Fruit fly (Drosophila melanogaster) whole organism, embryonic: Measurements from ENCODE around the gene CG33307.
A peak's percentile ranks its signal among the peaks of the same experiment; 100 is the strongest.

ENCODE experiments used
- CG10959 ChIP-seq: fragments of 200-800 bp; sonication (Bioruptor generic); IDR thresholded peaks from 2 replicates; pipeline ENCODE4 v1.3.6; 2022; ENCODE audit warnings: missing biosample characterization, missing genetic modification characterization
- CG14667 ChIP-seq: fragments of 200-800 bp; sonication (Bioruptor generic); IDR thresholded peaks from 2 replicates; pipeline ENCODE4 v1.3.6; 2022; ENCODE audit warnings: missing biosample characterization, missing genetic modification characterization
- CG2120 ChIP-seq: fragments of 200-800 bp; sonication (Bioruptor generic); optimal IDR thresholded peaks from 3 replicates; lab custom pipeline; 2016; ENCODE audit warnings: missing biosample characterization, missing genetic modification characterization
- CG2129 ChIP-seq: fragments of 200-800 bp; sonication (Bioruptor generic); IDR thresholded peaks from 2 replicates; pipeline ENCODE4 v1.3.6; 2022; ENCODE audit warnings: missing biosample characterization, missing genetic modification characterization; ENCODE audit not compliant: partially characterized antibody
- CG3163 ChIP-seq: fragments of 200-800 bp; sonication (Bioruptor generic); optimal IDR thresholded peaks from 3 replicates; lab custom pipeline; 2016; ENCODE audit warnings: missing biosample characterization, missing genetic modification characterization
- CG34422 ChIP-seq: fragments of 200-800 bp; sonication (Bioruptor generic); IDR thresholded peaks from 3 replicates; pipeline ENCODE4 v1.3.6; 2022; ENCODE audit warnings: missing biosample characterization, missing genetic modification characterization
- CG3847 ChIP-seq: fragments of 200-800 bp; sonication (Bioruptor generic); IDR thresholded peaks from 2 replicates; pipeline ENCODE4 v1.3.6; 2022; ENCODE audit warnings: missing biosample characterization, missing genetic modification characterization
- CG3995 ChIP-seq: fragments of 200-800 bp; sonication (Bioruptor generic); optimal IDR thresholded peaks from 3 replicates; lab custom pipeline; 2016; ENCODE audit warnings: missing biosample characterization, missing genetic modification characterization
- CG4360 ChIP-seq: fragments of 200-800 bp; sonication (Bioruptor generic); IDR thresholded peaks from 2 replicates; pipeline ENCODE4 v1.3.6; 2022; ENCODE audit warnings: missing biosample characterization, missing genetic modification characterization
- CG4617 ChIP-seq: fragments of 200-800 bp; sonication (Bioruptor generic); optimal IDR thresholded peaks from 3 replicates; lab custom pipeline; 2016; ENCODE audit warnings: missing biosample characterization, missing genetic modification characterization, borderline replicate concordance
- CG6683 ChIP-seq: fragments of 200-800 bp; sonication (Bioruptor generic); optimal IDR thresholded peaks from 2 replicates; lab custom pipeline; 2017; ENCODE audit warnings: missing biosample characterization, mild to moderate bottlenecking, missing genetic modification characterization, missing genetic modification reagents
- CG6791 ChIP-seq: fragments of 200-800 bp; sonication (Bioruptor generic); IDR thresholded peaks from 3 replicates; pipeline ENCODE4 v1.3.6; 2022; ENCODE audit warnings: missing biosample characterization, missing genetic modification characterization; ENCODE audit not compliant: partially characterized antibody
- D ChIP-seq, 2 experiments: fragments of 200-800 bp in 1 of 2; fragments of >200 bp in 1 of 2; sonication (Bioruptor generic) in 1 of 2; optimal IDR thresholded peaks; 2 replicates in 1 of 2; 3 replicates in 1 of 2; lab custom pipeline; 2017; ENCODE audit warnings: mild to moderate bottlenecking in 1 of 2, missing biosample characterization in 1 of 2, missing genetic modification characterization in 1 of 2, missing genetic modification reagents in 1 of 2
- Dref ChIP-seq: fragments of 200-800 bp; sonication (Bioruptor generic); IDR thresholded peaks from 2 replicates; pipeline ENCODE4 v1.3.6; 2022; ENCODE audit warnings: missing biosample characterization, missing genetic modification characterization
- H15 ChIP-seq: fragments of 200-800 bp; sonication (Bioruptor generic); IDR thresholded peaks from 3 replicates; pipeline ENCODE4 v1.3.6; 2022; ENCODE audit warnings: missing biosample characterization, missing genetic modification characterization
- Jarid2 ChIP-seq: fragments of 200-800 bp; sonication (Bioruptor generic); optimal IDR thresholded peaks from 3 replicates; lab custom pipeline; 2017; ENCODE audit warnings: mild to moderate bottlenecking, missing biosample characterization, missing genetic modification reagents, missing genetic modification characterization
- Lhr ChIP-seq: fragments of 200-800 bp; sonication (Bioruptor generic); optimal IDR thresholded peaks from 3 replicates; lab custom pipeline; 2017; ENCODE audit warnings: mild to moderate bottlenecking, missing biosample characterization, missing genetic modification reagents, missing genetic modification characterization
- Lpt ChIP-seq: fragments of >200 bp; optimal IDR thresholded peaks from 2 replicates; lab custom pipeline; 2018; ENCODE audit warnings: missing biosample characterization, missing genetic modification characterization
- MTF-1 ChIP-seq: fragments of 200-800 bp; sonication (Bioruptor generic); optimal IDR thresholded peaks from 2 replicates; lab custom pipeline; 2018; ENCODE audit warnings: missing biosample characterization, mild to moderate bottlenecking, missing genetic modification characterization, borderline replicate concordance
- Ravus ChIP-seq: fragments of 200-800 bp; sonication (Bioruptor generic); IDR thresholded peaks from 2 replicates; pipeline ENCODE4 v1.3.6; 2022; ENCODE audit warnings: missing biosample characterization, missing genetic modification characterization
- Sox100B ChIP-seq: fragments of 200-800 bp; sonication (Bioruptor generic); optimal IDR thresholded peaks from 3 replicates; lab custom pipeline; 2018; ENCODE audit warnings: missing biosample characterization, mild to moderate bottlenecking, missing genetic modification characterization
- Stat92E ChIP-seq, 3 experiments: fragments of >200 bp in 2 of 3; fragments of 200-800 bp in 1 of 3; sonication (Bioruptor generic) in 1 of 3; optimal IDR thresholded peaks; 2 replicates each; lab custom pipeline; 2017 to 2019; ENCODE audit warnings: missing biosample characterization in 3 of 3, missing genetic modification characterization in 3 of 3, mild to moderate bottlenecking in 1 of 3, moderate library complexity in 1 of 3
- Vsx1 ChIP-seq: fragments of 200-800 bp; sonication (Bioruptor generic); optimal IDR thresholded peaks from 2 replicates; lab custom pipeline; 2017; ENCODE audit warnings: missing biosample characterization, mild to moderate bottlenecking, missing genetic modification characterization, missing genetic modification reagents
- ab ChIP-seq: fragments of 200-800 bp; sonication (Bioruptor generic); optimal IDR thresholded peaks from 2 replicates; lab custom pipeline; 2016; ENCODE audit warnings: missing biosample characterization, missing genetic modification characterization
- ac ChIP-seq: fragments of 200-800 bp; sonication (Bioruptor generic); optimal IDR thresholded peaks from 3 replicates; lab custom pipeline; 2017; ENCODE audit warnings: missing biosample characterization, mild to moderate bottlenecking, missing genetic modification characterization
- bbx ChIP-seq: fragments of 200-800 bp; sonication (Bioruptor generic); IDR thresholded peaks from 2 replicates; pipeline ENCODE4 v1.3.6; 2022; ENCODE audit warnings: missing biosample characterization, missing genetic modification characterization; ENCODE audit not compliant: partially characterized antibody
- dpn ChIP-seq, 2 experiments: fragments of 200-800 bp; sonication (Bioruptor generic); optimal IDR thresholded peaks; 3 replicates each; lab custom pipeline; 2016; ENCODE audit warnings: missing biosample characterization in 2 of 2, missing genetic modification characterization in 2 of 2
- dysf ChIP-seq: fragments of 200-800 bp; sonication (Bioruptor generic); IDR thresholded peaks from 3 replicates; pipeline ENCODE4 v1.3.6; 2022; ENCODE audit warnings: missing biosample characterization, missing genetic modification characterization
- ems ChIP-seq: fragments of 200-800 bp; sonication (Bioruptor generic); optimal IDR thresholded peaks from 3 replicates; lab custom pipeline; 2016; ENCODE audit warnings: missing biosample characterization, missing genetic modification characterization
- eyg ChIP-seq: fragments of 200-800 bp; sonication (Bioruptor generic); optimal IDR thresholded peaks from 3 replicates; lab custom pipeline; 2016; ENCODE audit warnings: missing biosample characterization, missing genetic modification characterization
- gfzf ChIP-seq: fragments of 200-800 bp; sonication (Bioruptor generic); optimal IDR thresholded peaks from 2 replicates; lab custom pipeline; 2016; ENCODE audit warnings: missing biosample characterization, mild to moderate bottlenecking, missing genetic modification characterization, moderate library complexity
- grau ChIP-seq: fragments of 200-800 bp; optimal IDR thresholded peaks from 3 replicates; lab custom pipeline; 2019; ENCODE audit warnings: missing biosample characterization, mild to moderate bottlenecking, missing genetic modification characterization, moderate library complexity
- hb ChIP-seq: fragments of 200-800 bp; sonication (Bioruptor generic); IDR thresholded peaks from 3 replicates; pipeline ENCODE4 v1.3.6; 2022; ENCODE audit warnings: missing biosample characterization, missing genetic modification characterization; ENCODE audit not compliant: partially characterized antibody
- hbn ChIP-seq: fragments of 200-800 bp; sonication (Bioruptor generic); IDR thresholded peaks from 2 replicates; pipeline ENCODE4 v1.3.6; 2022; ENCODE audit warnings: missing biosample characterization, missing genetic modification characterization; ENCODE audit not compliant: partially characterized antibody
- ind ChIP-seq: fragments of 200-800 bp; sonication (Bioruptor generic); optimal IDR thresholded peaks from 3 replicates; lab custom pipeline; 2016; ENCODE audit warnings: missing biosample characterization, missing genetic modification characterization
- kay ChIP-seq: fragments of 200-800 bp; sonication (Bioruptor generic); optimal IDR thresholded peaks from 2 replicates; lab custom pipeline; 2016; ENCODE audit warnings: missing biosample characterization, missing genetic modification characterization
- lilli ChIP-seq: fragments of 200-800 bp; sonication (Bioruptor generic); optimal IDR thresholded peaks from 3 replicates; lab custom pipeline; 2016; ENCODE audit warnings: missing biosample characterization, missing genetic modification characterization
- lola ChIP-seq, 3 experiments: fragments of >200 bp in 2 of 3; fragments of 200-800 bp in 1 of 3; sonication (Bioruptor generic) in 1 of 3; optimal IDR thresholded peaks; 2 replicates each; lab custom pipeline; 2017 to 2019; ENCODE audit warnings: missing biosample characterization in 3 of 3, missing genetic modification characterization in 3 of 3, mild to moderate bottlenecking in 1 of 3, moderate library complexity in 1 of 3
- maf-S ChIP-seq: fragments of 200-800 bp; sonication (Bioruptor generic); optimal IDR thresholded peaks from 2 replicates; lab custom pipeline; 2016; ENCODE audit warnings: missing biosample characterization, missing genetic modification characterization
- pho ChIP-seq: fragments of 200-800 bp; sonication (Bioruptor generic); optimal IDR thresholded peaks from 2 replicates; lab custom pipeline; 2016; ENCODE audit warnings: missing biosample characterization, missing genetic modification characterization
- phol ChIP-seq: fragments of 200-800 bp; sonication (Bioruptor generic); optimal IDR thresholded peaks from 3 replicates; lab custom pipeline; 2018; ENCODE audit warnings: missing biosample characterization, mild to moderate bottlenecking, missing genetic modification characterization, moderate library complexity
- pzg ChIP-seq: fragments of 200-800 bp; sonication (Bioruptor generic); optimal IDR thresholded peaks from 3 replicates; lab custom pipeline; 2018; ENCODE audit warnings: missing biosample characterization, mild to moderate bottlenecking, missing genetic modification characterization, moderate library complexity
- repo ChIP-seq: fragments of 200-800 bp; sonication (Bioruptor generic); optimal IDR thresholded peaks from 2 replicates; lab custom pipeline; 2016; ENCODE audit warnings: missing biosample characterization, missing genetic modification characterization
- row ChIP-seq: fragments of 200-800 bp; sonication (Bioruptor generic); IDR thresholded peaks from 3 replicates; pipeline ENCODE4 v1.3.6; 2022; ENCODE audit warnings: missing biosample characterization, missing genetic modification characterization
- run ChIP-seq: fragments of 200-800 bp; sonication (Bioruptor generic); optimal IDR thresholded peaks from 3 replicates; lab custom pipeline; 2018; ENCODE audit warnings: missing biosample characterization, mild to moderate bottlenecking, missing genetic modification characterization
- sc ChIP-seq, 3 experiments: fragments of >200 bp in 2 of 3; fragments of 200-800 bp in 1 of 3; sonication (Bioruptor generic) in 1 of 3; optimal IDR thresholded peaks; 2 replicates in 2 of 3; 3 replicates in 1 of 3; lab custom pipeline; 2017; ENCODE audit warnings: mild to moderate bottlenecking in 1 of 3, missing biosample characterization in 1 of 3, missing genetic modification characterization in 1 of 3, missing genetic modification reagents in 1 of 3
- tna ChIP-seq: fragments of 200-800 bp; sonication (Bioruptor generic); IDR thresholded peaks from 2 replicates; pipeline ENCODE4 v1.3.6; 2022; ENCODE audit warnings: missing biosample characterization, missing genetic modification characterization; ENCODE audit not compliant: partially characterized antibody
- tx ChIP-seq: fragments of 200-800 bp; sonication (Bioruptor generic); optimal IDR thresholded peaks from 2 replicates; lab custom pipeline; 2016; ENCODE audit warnings: missing biosample characterization, missing genetic modification characterization
- unc-4 ChIP-seq: fragments of 200-800 bp; sonication (Bioruptor generic); IDR thresholded peaks from 2 replicates; pipeline ENCODE4 v1.3.6; 2022; ENCODE audit warnings: missing biosample characterization, missing genetic modification characterization; ENCODE audit not compliant: partially characterized antibody

Gene CG33307

DNA sequence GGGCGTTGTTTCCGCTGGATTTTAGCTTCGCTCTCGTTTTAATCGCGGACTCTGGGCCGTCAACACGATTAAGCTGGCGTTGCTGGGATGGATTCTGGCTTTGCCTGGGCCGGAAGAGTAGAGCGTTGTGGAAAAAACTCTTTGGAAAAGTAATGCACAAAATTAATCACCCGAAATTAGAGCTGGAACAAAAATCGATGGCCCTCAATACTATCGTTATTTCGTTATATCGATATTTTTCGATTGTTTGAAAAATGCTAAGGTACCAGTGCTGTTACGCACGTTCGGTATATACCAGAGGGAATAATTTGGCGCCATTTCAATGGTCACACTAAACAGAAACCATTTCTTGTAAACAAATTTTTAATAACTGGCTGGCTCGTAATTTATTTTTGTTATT, 11.8 kb downstream of the CG33307 start, which contains the start of the genes Arpc1 and Orc5 (continued):
- TF ChIP-seq CG4360 (GFP tag; lab: Robert Waterston, UW) (no peak), CG6791 (peak; percentile 93), Jarid2 (GFP tag; lab: Kevin White, UChicago) (no peak), MTF-1 (no peak), CG2129 (GFP tag; lab: Robert Waterston, UW) (peak; percentile 82), grau (tag; lab: Kevin White, UChicago) (peak; percentile 48), CG3163 (GFP tag; lab: Kevin White, UChicago) (no peak), CG4617 (GFP tag; lab: Kevin White, UChicago) (peak; percentile 79), tna (peak; percentile 70), Ravus (no peak), eyg (GFP tag; lab: Kevin White, UChicago) (no peak), unc-4 (GFP tag; lab: Robert Waterston, UW) (peak; percentile 96), Vsx1 (GFP tag; lab: Kevin White, UChicago) (no peak), H15 (no peak), CG10959 (GFP tag; lab: Robert Waterston, UW) (no peak), ems (GFP tag; lab: Kevin White, UChicago) (no peak), gfzf (GFP tag; lab: Kevin White, UChicago) (peak; percentile 93), lilli (GFP tag; lab: Kevin White, UChicago) (no peak), kay (GFP tag; lab: Kevin White, UChicago) (peak; percentile 78), row (peak; percentile 36; the same call in 1 of the 3 replicates), CG14667 (no peak), ind (GFP tag; lab: Kevin White, UChicago) (no peak), lola (GFP tag; optimal IDR thresholded peaks at IDR 0.05; lab: Kevin White, UChicago) (no peak), dysf (GFP tag; lab: Robert Waterston, UW) (no peak), Dref (GFP tag; lab: Robert Waterston, UW) (peak; percentile 89), pho (GFP tag; lab: Kevin White, UChicago) (no peak), CG2120 (no peak), phol (tag; lab: Kevin White, UChicago) (peak; percentile 56), repo (GFP tag; lab: Kevin White, UChicago) (no peak), run (tag; lab: Kevin White, UChicago) (no peak), sc (optimal IDR thresholded peaks at IDR 0.05; lab: Kevin White, UChicago) (no peak), sc (GFP tag; optimal IDR thresholded peaks at IDR 0.05; lab: Kevin White, UChicago) (no peak), dpn (GFP tag; optimal IDR thresholded peaks at IDR 0.05; lab: Kevin White, UChicago) (peak in 1 of 2 experiments; percentile 27), Sox100B (GFP tag; lab: Kevin White, UChicago) (no peak), Lpt (GFP tag; lab: Kevin White, UChicago) (no peak), hb (peak; percentile 83), CG3995 (GFP tag; lab: Kevin White, UChicago) (peak; percentile 11), bbx (peak; percentile 91), D (optimal IDR thresholded peaks at IDR 0.05; lab: Kevin White, UChicago) (peak; percentile 10), D (GFP tag; optimal IDR thresholded peaks at IDR 0.05; lab: Kevin White, UChicago) (no peak), maf-S (GFP tag; lab: Kevin White, UChicago) (no peak), CG34422 (GFP tag; lab: Robert Waterston, UW) (peak; percentile 29; the same call in 1 of the 3 replicates), Lhr (peak; percentile 69), pzg (peak; percentile 96), Stat92E (GFP tag; optimal IDR thresholded peaks at IDR 0.05; lab: Kevin White, UChicago) (no peak), hbn (GFP tag; lab: Robert Waterston, UW) (peak; percentile 92), ab (GFP tag; lab: Kevin White, UChicago) (no peak), ac (GFP tag; lab: Kevin White, UChicago) (no peak), tx (GFP tag; lab: Kevin White, UChicago) (no peak), CG3847 (GFP tag; lab: Robert Waterston, UW) (0 out of 2 replicates have a peak, but pooled peaks have one; percentile 17), CG6683 (GFP tag; lab: Kevin White, UChicago) (no peak)
